Fruit fly (Drosophila melanogaster) whole organism, embryonic: ENCODE results near the gene Nse4.

Experiments used
- CG11247 ChIP-seq: fragments of 200-800 bp; sonication (Bioruptor generic); IDR thresholded peaks from 2 replicates; pipeline ENCODE4 v1.3.6; 2022; ENCODE audit warnings: missing biosample characterization, missing genetic modification characterization
- CG11398 ChIP-seq: fragments of 200-800 bp; sonication (Bioruptor generic); optimal IDR thresholded peaks from 2 replicates; lab custom pipeline; 2016; ENCODE audit warnings: missing biosample characterization, missing genetic modification characterization
- CG11504 ChIP-seq: fragments of 200-800 bp; sonication (Bioruptor generic); optimal IDR thresholded peaks from 3 replicates; lab custom pipeline; 2019; ENCODE audit warnings: missing biosample characterization, mild to moderate bottlenecking, missing genetic modification characterization, moderate library complexity
- CG12155 ChIP-seq: fragments of 200-800 bp; sonication (Bioruptor generic); optimal IDR thresholded peaks from 3 replicates; lab custom pipeline; 2016; ENCODE audit warnings: missing biosample characterization, missing genetic modification characterization
- CG12391 ChIP-seq: fragments of 200-800 bp; sonication (Bioruptor generic); optimal IDR thresholded peaks from 3 replicates; lab custom pipeline; 2018; ENCODE audit warnings: missing biosample characterization, mild to moderate bottlenecking, missing genetic modification characterization, moderate library complexity
- CG12659 ChIP-seq: fragments of 200-800 bp; sonication (Bioruptor generic); optimal IDR thresholded peaks from 3 replicates; lab custom pipeline; 2017; ENCODE audit warnings: mild to moderate bottlenecking, missing biosample characterization, missing genetic modification reagents, missing genetic modification characterization
- CG12769 ChIP-seq: fragments of 200-800 bp; sonication (Bioruptor generic); optimal IDR thresholded peaks from 2 replicates; lab custom pipeline; 2019; ENCODE audit warnings: missing biosample characterization, mild to moderate bottlenecking, missing genetic modification characterization, moderate library complexity
- CG13296 ChIP-seq: fragments of 200-800 bp; sonication (Bioruptor generic); optimal IDR thresholded peaks from 3 replicates; lab custom pipeline; 2018; ENCODE audit warnings: missing biosample characterization, mild to moderate bottlenecking, missing genetic modification characterization
- CG13894 ChIP-seq: fragments of 200-800 bp; sonication (Bioruptor generic); optimal IDR thresholded peaks from 3 replicates; lab custom pipeline; 2018; ENCODE audit warnings: missing biosample characterization, mild to moderate bottlenecking, missing genetic modification characterization, moderate library complexity
- CG15011 ChIP-seq: fragments of 200-800 bp; sonication (Bioruptor generic); optimal IDR thresholded peaks from 3 replicates; lab custom pipeline; 2018; ENCODE audit warnings: missing biosample characterization, mild to moderate bottlenecking, missing genetic modification characterization
- CG15269 ChIP-seq: fragments of 200-800 bp; sonication (Bioruptor generic); optimal IDR thresholded peaks from 2 replicates; lab custom pipeline; 2018; ENCODE audit warnings: missing biosample characterization, mild to moderate bottlenecking, missing genetic modification characterization, moderate library complexity
- CG15696 ChIP-seq: fragments of 200-800 bp; sonication (Bioruptor generic); optimal IDR thresholded peaks from 2 replicates; lab custom pipeline; 2019; ENCODE audit warnings: missing biosample characterization, mild to moderate bottlenecking, missing genetic modification characterization, moderate library complexity
- CG30020 ChIP-seq: fragments of 200-800 bp; optimal IDR thresholded peaks from 2 replicates; lab custom pipeline; 2019; ENCODE audit warnings: missing biosample characterization, mild to moderate bottlenecking, missing genetic modification characterization, moderate library complexity
- CG3281 ChIP-seq: fragments of 200-800 bp; sonication (Bioruptor generic); optimal IDR thresholded peaks from 3 replicates; lab custom pipeline; 2017; ENCODE audit warnings: missing biosample characterization, mild to moderate bottlenecking, missing genetic modification characterization
- CG6813 ChIP-seq: fragments of 200-800 bp; sonication (Bioruptor generic); optimal IDR thresholded peaks from 2 replicates; lab custom pipeline; 2017; ENCODE audit warnings: missing biosample characterization, missing genetic modification characterization, mild to moderate bottlenecking, moderate library complexity, missing genetic modification reagents
- CG7987 ChIP-seq: fragments of 200-800 bp; sonication (Bioruptor generic); optimal IDR thresholded peaks from 2 replicates; lab custom pipeline; 2018; ENCODE audit warnings: missing biosample characterization, mild to moderate bottlenecking, missing genetic modification characterization, moderate library complexity
- CG9932 ChIP-seq: fragments of 200-800 bp; sonication (Bioruptor generic); IDR thresholded peaks from 2 replicates; pipeline ENCODE4 v1.3.6; 2022; ENCODE audit warnings: missing biosample characterization, missing genetic modification characterization
- Dbx ChIP-seq: fragments of 200-800 bp; sonication (Bioruptor generic); IDR thresholded peaks from 3 replicates; pipeline ENCODE4 v1.3.6; 2022; ENCODE audit warnings: missing biosample characterization, missing genetic modification characterization
- Dll ChIP-seq: fragments of 200-800 bp; sonication (Bioruptor generic); IDR thresholded peaks from 4 replicates; pipeline ENCODE4 v1.3.6; 2022; ENCODE audit warnings: missing biosample characterization, missing genetic modification characterization; ENCODE audit not compliant: partially characterized antibody
- Fer1 ChIP-seq: fragments of 200-800 bp; sonication (Bioruptor generic); optimal IDR thresholded peaks from 2 replicates; lab custom pipeline; 2017; ENCODE audit warnings: missing biosample characterization, mild to moderate bottlenecking, missing genetic modification characterization
- Fer2 ChIP-seq: fragments of 200-800 bp; sonication (Bioruptor generic); optimal IDR thresholded peaks from 2 replicates; lab custom pipeline; 2018; ENCODE audit warnings: missing biosample characterization, mild to moderate bottlenecking, missing genetic modification characterization, moderate library complexity
- Fer3 ChIP-seq: fragments of 200-800 bp; sonication (Bioruptor generic); optimal IDR thresholded peaks from 2 replicates; lab custom pipeline; 2018; ENCODE audit warnings: missing biosample characterization, mild to moderate bottlenecking, missing genetic modification characterization, moderate library complexity
- Gug ChIP-seq: fragments of 200-800 bp; sonication (Bioruptor generic); IDR thresholded peaks from 4 replicates; pipeline ENCODE4 v1.3.6; 2022; ENCODE audit warnings: missing biosample characterization, missing genetic modification characterization
- Hsf ChIP-seq: fragments of 200-800 bp; sonication (Bioruptor generic); optimal IDR thresholded peaks from 3 replicates; lab custom pipeline; 2016; ENCODE audit warnings: missing biosample characterization, missing genetic modification characterization
- NfI ChIP-seq: fragments of 200-800 bp; sonication (Bioruptor generic); optimal IDR thresholded peaks from 3 replicates; lab custom pipeline; 2018; ENCODE audit warnings: missing biosample characterization, mild to moderate bottlenecking, missing genetic modification characterization, moderate library complexity
- Oli ChIP-seq: fragments of 200-800 bp; sonication (Bioruptor generic); optimal IDR thresholded peaks from 2 replicates; lab custom pipeline; 2018; ENCODE audit warnings: missing biosample characterization, mild to moderate bottlenecking, missing genetic modification characterization, moderate library complexity
- Ptx1 ChIP-seq: fragments of 200-800 bp; sonication (Bioruptor generic); IDR thresholded peaks from 2 replicates; pipeline ENCODE4 v1.3.6; 2022; ENCODE audit warnings: missing biosample characterization, missing genetic modification characterization
- Rx ChIP-seq: fragments of 200-800 bp; sonication (Bioruptor generic); IDR thresholded peaks from 2 replicates; pipeline ENCODE4 v1.3.6; 2022; ENCODE audit warnings: missing biosample characterization, missing genetic modification characterization
- Spps ChIP-seq: fragments of 200-800 bp; sonication (Bioruptor generic); optimal IDR thresholded peaks from 2 replicates; lab custom pipeline; 2018; ENCODE audit warnings: missing biosample characterization, mild to moderate bottlenecking, missing genetic modification characterization
- Sry-δ ChIP-seq: fragments of 200-800 bp; sonication (Bioruptor generic); optimal IDR thresholded peaks from 2 replicates; lab custom pipeline; 2016; ENCODE audit warnings: missing biosample characterization, missing genetic modification characterization
- Ssrp ChIP-seq: fragments of 200-800 bp; sonication (Bioruptor generic); optimal IDR thresholded peaks from 2 replicates; lab custom pipeline; 2018; ENCODE audit warnings: missing biosample characterization, mild to moderate bottlenecking, missing genetic modification characterization, moderate library complexity
- ato ChIP-seq: fragments of 200-800 bp; sonication (Bioruptor generic); IDR thresholded peaks from 2 replicates; pipeline ENCODE4 v1.3.6; 2022; ENCODE audit warnings: missing biosample characterization, missing genetic modification characterization; ENCODE audit not compliant: partially characterized antibody
- bsh ChIP-seq, 2 experiments: fragments of 200-800 bp; sonication (Bioruptor generic); optimal IDR thresholded peaks; 2 replicates each; lab custom pipeline; 2017 to 2018; ENCODE audit warnings: mild to moderate bottlenecking in 2 of 2, missing biosample characterization in 2 of 2, missing genetic modification characterization in 2 of 2, moderate library complexity in 1 of 2
- cwo ChIP-seq: fragments of 200-800 bp; sonication (Bioruptor generic); optimal IDR thresholded peaks from 3 replicates; lab custom pipeline; 2017; ENCODE audit warnings: missing biosample characterization, missing genetic modification characterization, mild to moderate bottlenecking, moderate library complexity, missing genetic modification reagents
- dmrt11E ChIP-seq: fragments of 200-800 bp; sonication (Bioruptor generic); optimal IDR thresholded peaks from 3 replicates; lab custom pipeline; 2018; ENCODE audit warnings: missing biosample characterization, mild to moderate bottlenecking, missing genetic modification characterization, moderate library complexity
- gce ChIP-seq: fragments of 200-800 bp; sonication (Bioruptor generic); IDR thresholded peaks from 3 replicates; pipeline ENCODE4 v1.3.6; 2022; ENCODE audit warnings: missing biosample characterization, missing genetic modification characterization
- gcm ChIP-seq: fragments of 200-800 bp; sonication (Bioruptor generic); optimal IDR thresholded peaks from 2 replicates; lab custom pipeline; 2019; ENCODE audit warnings: missing biosample characterization, mild to moderate bottlenecking, missing genetic modification characterization, moderate library complexity
- klu ChIP-seq: fragments of 200-800 bp; sonication (Bioruptor generic); IDR thresholded peaks from 2 replicates; pipeline ENCODE4 v1.3.6; 2022; ENCODE audit warnings: missing biosample characterization, missing genetic modification characterization
- lilli ChIP-seq: fragments of 200-800 bp; sonication (Bioruptor generic); optimal IDR thresholded peaks from 3 replicates; lab custom pipeline; 2016; ENCODE audit warnings: missing biosample characterization, missing genetic modification characterization
- maf-S ChIP-seq: fragments of 200-800 bp; sonication (Bioruptor generic); optimal IDR thresholded peaks from 2 replicates; lab custom pipeline; 2016; ENCODE audit warnings: missing biosample characterization, missing genetic modification characterization
- nmo ChIP-seq: fragments of 200-800 bp; sonication (Bioruptor generic); optimal IDR thresholded peaks from 2 replicates; lab custom pipeline; 2018; ENCODE audit warnings: missing biosample characterization, mild to moderate bottlenecking, missing genetic modification characterization, moderate library complexity
- pita ChIP-seq: fragments of 200-800 bp; sonication (Bioruptor generic); optimal IDR thresholded peaks from 2 replicates; lab custom pipeline; 2017; ENCODE audit warnings: missing biosample characterization, mild to moderate bottlenecking, missing genetic modification characterization
- repo ChIP-seq: fragments of 200-800 bp; sonication (Bioruptor generic); optimal IDR thresholded peaks from 2 replicates; lab custom pipeline; 2016; ENCODE audit warnings: missing biosample characterization, missing genetic modification characterization
- scrt ChIP-seq: fragments of 200-800 bp; sonication (Bioruptor generic); optimal IDR thresholded peaks from 2 replicates; lab custom pipeline; 2018; ENCODE audit warnings: missing biosample characterization, mild to moderate bottlenecking, missing genetic modification characterization, moderate library complexity
- ssp ChIP-seq: fragments of 200-800 bp; sonication (Bioruptor generic); IDR thresholded peaks from 2 replicates; pipeline ENCODE4 v1.3.6; 2022; ENCODE audit warnings: missing biosample characterization, missing genetic modification characterization
- stc ChIP-seq: fragments of 200-800 bp; sonication (Bioruptor generic); IDR thresholded peaks from 2 replicates; pipeline ENCODE4 v1.3.6; 2022; ENCODE audit warnings: missing biosample characterization, missing genetic modification characterization
- tin ChIP-seq: fragments of 200-800 bp; sonication (Bioruptor generic); optimal IDR thresholded peaks from 3 replicates; lab custom pipeline; 2016; ENCODE audit warnings: missing biosample characterization, missing genetic modification characterization
- ttk ChIP-seq: fragments of 200-800 bp; sonication (Bioruptor generic); IDR thresholded peaks from 2 replicates; pipeline ENCODE4 v2.1.2; 2022; ENCODE audit warnings: missing biosample characterization, missing genetic modification characterization
- tup ChIP-seq: fragments of 200-800 bp; sonication (Bioruptor generic); optimal IDR thresholded peaks from 2 replicates; lab custom pipeline; 2016; ENCODE audit warnings: missing biosample characterization, mild to moderate bottlenecking, missing genetic modification characterization, moderate library complexity
- unpg ChIP-seq: fragments of 200-800 bp; sonication (Bioruptor generic); optimal IDR thresholded peaks from 3 replicates; lab custom pipeline; 2018; ENCODE audit warnings: missing biosample characterization, mild to moderate bottlenecking, missing genetic modification characterization, moderate library complexity

The Nse4 gene

DNA sequence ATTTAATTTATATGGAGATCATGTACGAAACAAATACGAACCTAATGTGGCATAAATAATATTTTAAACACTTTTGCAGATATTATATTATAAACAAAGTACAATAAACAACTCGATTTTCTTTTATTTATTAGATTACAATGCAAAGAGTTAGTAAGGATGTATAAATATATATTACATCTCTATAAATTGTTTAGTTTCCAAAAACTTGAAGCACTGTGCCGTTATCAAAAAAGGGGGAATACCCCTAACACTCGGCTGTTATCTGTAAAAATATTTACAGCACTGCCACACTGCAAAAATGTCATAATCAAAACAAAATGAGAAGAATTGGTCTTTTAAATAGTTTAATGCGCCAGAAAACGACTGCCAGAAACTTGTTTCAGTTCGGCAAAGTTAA lies 10.7 kb upstream of the Nse4 start, which contains the start of gene CG5188 (continued):
- TF ChIP-seq Rx (GFP tag; lab: Robert Waterston, UW), result no peak
- TF ChIP-seq cwo (GFP tag; lab: Kevin White, UChicago), result peak; percentile 27
- no peak for TF ChIP-seq CG11398 (GFP tag; lab: Kevin White, UChicago)
- TF ChIP-seq CG15011 (GFP tag; lab: Kevin White, UChicago), result no peak
- TF ChIP-seq bsh (GFP tag; optimal IDR thresholded peaks at IDR 0.05; lab: Kevin White, UChicago), result peak in 1 of 2 experiments; percentile 48
- no peak for TF ChIP-seq Fer2
- peak; percentile 42 for TF ChIP-seq dmrt11E (tag; lab: Kevin White, UChicago)
- TF ChIP-seq CG6813 (GFP tag; lab: Kevin White, UChicago), result no peak
- TF ChIP-seq Spps (tag; lab: Kevin White, UChicago), result no peak
- TF ChIP-seq Hsf (GFP tag; lab: Kevin White, UChicago), result peak; percentile 27
- peak; percentile 62; the same call in 1 of the 2 replicates for TF ChIP-seq stc (GFP tag; lab: Robert Waterston, UW)
- TF ChIP-seq CG13296, result peak; percentile 34
- TF ChIP-seq klu, result no peak
- no peak for TF ChIP-seq ttk (GFP tag; lab: Robert Waterston, UW)
- TF ChIP-seq CG3281 (GFP tag; lab: Kevin White, UChicago), result peak; percentile 40
- peak; percentile 66; the same call in 1 of the 3 replicates for TF ChIP-seq Dbx
- TF ChIP-seq Ptx1 (GFP tag; lab: Robert Waterston, UW), result no peak
- TF ChIP-seq Sry-δ (GFP tag; lab: Kevin White, UChicago), result no peak
- TF ChIP-seq tin, result peak; percentile 56
- TF ChIP-seq Fer1, result peak; percentile 48
- TF ChIP-seq CG11504, result peak; percentile 65
- TF ChIP-seq tup, result no peak
- 0 out of 3 replicates have a peak, but pooled peaks have one; percentile 48 for TF ChIP-seq gce
- TF ChIP-seq Oli (tag; lab: Kevin White, UChicago), result peak; percentile 19
- peak; percentile 62; the same call in 1 of the 2 replicates for TF ChIP-seq CG9932 (GFP tag; lab: Robert Waterston, UW)
- TF ChIP-seq unpg (GFP tag; lab: Kevin White, UChicago), result peak; percentile 54
- TF ChIP-seq ssp (GFP tag; lab: Robert Waterston, UW), result peak; percentile 60
- peak; percentile 69 for TF ChIP-seq CG15269
- peak; percentile 35; the same call in 1 of the 4 replicates for TF ChIP-seq Dll (GFP tag; lab: Robert Waterston, UW)
- TF ChIP-seq CG12391 (tag; lab: Kevin White, UChicago), result peak; percentile 67
- no peak for TF ChIP-seq Gug
- peak; percentile 41 for TF ChIP-seq CG13894 (tag; lab: Kevin White, UChicago)
- TF ChIP-seq scrt (GFP tag; lab: Kevin White, UChicago), result no peak
- peak; percentile 50 for TF ChIP-seq CG12659 (GFP tag; lab: Kevin White, UChicago)
- TF ChIP-seq pita (GFP tag; lab: Kevin White, UChicago), result no peak
- no peak for TF ChIP-seq CG12769 (tag; lab: Kevin White, UChicago)
- peak; percentile 26 for TF ChIP-seq Ssrp
- no peak for TF ChIP-seq repo
- TF ChIP-seq CG15696, result peak; percentile 17
- peak; percentile 53 for TF ChIP-seq Fer3 (tag; lab: Kevin White, UChicago)
- TF ChIP-seq CG7987 (GFP tag; lab: Kevin White, UChicago), result no peak
- TF ChIP-seq nmo (GFP tag; lab: Kevin White, UChicago), result peak; percentile 57
- peak; percentile 42 for TF ChIP-seq gcm
- TF ChIP-seq CG11247 (GFP tag; lab: Robert Waterston, UW), result no peak
- TF ChIP-seq CG30020 (tag; lab: Kevin White, UChicago), result peak; percentile 83
- TF ChIP-seq lilli, result peak; percentile 48
- TF ChIP-seq maf-S (GFP tag; lab: Kevin White, UChicago), result no peak
- TF ChIP-seq ato (GFP tag; lab: Robert Waterston, UW), result peak; percentile 53; the same call in 1 of the 2 replicates
- TF ChIP-seq CG12155 (GFP tag; lab: Kevin White, UChicago), result peak; percentile 37
- TF ChIP-seq NfI (GFP tag; lab: Kevin White, UChicago), result peak; percentile 47
